Fruit fly (Drosophila melanogaster): Measurements from ENCODE around the gene ttm2.

Gene ttm2

DNA sequence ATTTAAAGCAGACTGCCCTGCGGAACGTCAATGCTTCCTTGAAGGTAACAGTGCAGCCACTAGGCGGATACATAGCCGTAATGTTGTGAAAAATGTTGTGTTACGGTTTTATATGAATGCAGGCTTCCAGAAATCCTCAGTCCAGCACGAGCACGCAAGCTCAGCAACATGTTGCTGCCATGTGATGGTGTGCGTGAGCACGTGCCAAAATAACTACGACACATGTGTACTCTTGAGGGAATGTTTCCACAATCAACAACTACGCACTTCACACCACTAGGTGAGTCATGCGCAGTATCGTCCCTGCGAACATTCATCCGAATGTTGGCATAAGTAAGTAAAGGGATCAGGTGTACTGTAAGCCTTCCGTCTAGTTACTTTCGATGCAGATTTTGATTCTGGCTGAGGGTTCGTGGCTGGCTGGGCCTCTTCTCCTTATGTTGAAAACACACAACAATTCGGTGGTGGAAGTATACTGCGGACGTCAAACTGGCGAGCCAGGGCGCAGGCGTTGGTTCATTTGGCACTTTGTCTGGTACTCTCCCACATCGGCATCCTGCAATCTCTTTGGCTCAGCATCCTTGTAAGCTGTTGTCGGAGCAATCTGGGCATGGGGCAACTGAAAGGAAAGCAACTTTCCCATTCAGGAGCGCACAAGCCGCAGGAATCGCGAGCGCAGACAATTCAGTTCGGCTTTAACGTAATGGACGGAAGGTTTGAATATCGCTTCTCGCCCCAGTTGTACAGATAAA is 2.0 kb downstream of the ttm2 start, which contains the start of gene RhoGEF3 (continued):
- TF ChIP-seq hkb (optimal IDR thresholded peaks at IDR 0.05) (no peak), hkb (GFP tag; IDR thresholded peaks at IDR 0.05) (no peak), Trl (optimal IDR thresholded peaks at IDR 0.05) (peak; percentile 3 to 8), Trl (GFP tag; optimal IDR thresholded peaks at IDR 0.05) (no peak), sug (tag; optimal IDR thresholded peaks at IDR 0.05) (no peak), slbo (GFP tag; IDR thresholded peaks at IDR 0.05) (no peak), tio (GFP tag; optimal IDR thresholded peaks at IDR 0.05) (no peak), chinmo (GFP tag; IDR thresholded peaks at IDR 0.05; ENCODE audit: partially characterized antibody) (0 out of 4 replicates have a peak, but pooled peaks have one; percentile 45), ro (GFP tag; IDR thresholded peaks at IDR 0.05) (no peak), Myb (GFP tag; optimal IDR thresholded peaks at IDR 0.05) (no peak), B-H2 (GFP tag; optimal IDR thresholded peaks at IDR 0.05) (no peak), Ptx1 (GFP tag; IDR thresholded peaks at IDR 0.05) (no peak), da (GFP tag; optimal IDR thresholded peaks at IDR 0.05) (no peak), CG12942 (GFP tag; optimal IDR thresholded peaks at IDR 0.05) (no peak), Hr3 (GFP tag; optimal IDR thresholded peaks at IDR 0.05) (no peak), ewg (GFP tag; optimal IDR thresholded peaks at IDR 0.05) (peak; percentile 91), H2.0 (GFP tag; IDR thresholded peaks at IDR 0.05) (no peak), phol (tag; optimal IDR thresholded peaks at IDR 0.05) (no peak), Ssrp (tag; optimal IDR thresholded peaks at IDR 0.05) (no peak), unc-4 (GFP tag; IDR thresholded peaks at IDR 0.05; ENCODE audit: partially characterized antibody) (no peak), pros (GFP tag; optimal IDR thresholded peaks at IDR 0.05) (peak; percentile 35), CG11504 (tag; optimal IDR thresholded peaks at IDR 0.05) (peak; percentile 99), caup (GFP tag; optimal IDR thresholded peaks at IDR 0.05; ENCODE audit: severe bottlenecking) (no peak), crc (GFP tag; optimal IDR thresholded peaks at IDR 0.05) (no peak), lilli (GFP tag; optimal IDR thresholded peaks at IDR 0.05) (no peak), cato (GFP tag; optimal IDR thresholded peaks at IDR 0.05; ENCODE audit: borderline replicate concordance) (no peak), CG6791 (GFP tag; IDR thresholded peaks at IDR 0.05; ENCODE audit: partially characterized antibody) (no peak), danr (GFP tag; IDR thresholded peaks at IDR 0.05) (no peak), CG43689 (GFP tag; IDR thresholded peaks at IDR 0.05) (no peak), E2f2 (GFP tag; IDR thresholded peaks at IDR 0.05) (no peak), CG15073 (GFP tag; optimal IDR thresholded peaks at IDR 0.05) (no peak), CG7372 (GFP tag; IDR thresholded peaks at IDR 0.05) (no peak), CG11093 (GFP tag; IDR thresholded peaks at IDR 0.05) (no peak), Optix (GFP tag; IDR thresholded peaks at IDR 0.05) (no peak), CG5180 (GFP tag; optimal IDR thresholded peaks at IDR 0.05) (peak; percentile 93), ase (GFP tag; IDR thresholded peaks at IDR 0.05) (no peak), CG34224 (GFP tag; IDR thresholded peaks at IDR 0.05; ENCODE audit: partially characterized antibody) (no peak), CG7271 (tag; optimal IDR thresholded peaks at IDR 0.05) (no peak), ara (GFP tag; IDR thresholded peaks at IDR 0.05) (no peak), dmrt99B (tag; optimal IDR thresholded peaks at IDR 0.05) (no peak), CG4360 (GFP tag; IDR thresholded peaks at IDR 0.05) (no peak), sna (GFP tag; IDR thresholded peaks at IDR 0.05; ENCODE audit: partially characterized antibody) (no peak), Gug (GFP tag; IDR thresholded peaks at IDR 0.05) (no peak), sob (GFP tag; IDR thresholded peaks at IDR 0.05) (no peak), grau (tag; optimal IDR thresholded peaks at IDR 0.05) (no peak), tx (GFP tag; optimal IDR thresholded peaks at IDR 0.05) (no peak), CG10462 (GFP tag; optimal IDR thresholded peaks at IDR 0.05) (no peak), HLH4C (GFP tag; IDR thresholded peaks at IDR 0.05; ENCODE audit: partially characterized antibody) (no peak), scrt (GFP tag; optimal IDR thresholded peaks at IDR 0.05) (peak; percentile 74), aop (GFP tag; IDR thresholded peaks at IDR 0.05) (no peak), CG15514 (GFP tag; optimal IDR thresholded peaks at IDR 0.05) (no peak)
